Fruit fly (Drosophila melanogaster) whole organism, embryonic: ENCODE data around the gene Jarid2.

Experiments used
- BEAF-32 ChIP-seq: fragments of 200-800 bp; sonication (Bioruptor generic); optimal IDR thresholded peaks from 3 replicates; lab custom pipeline; 2017; ENCODE audit warnings: missing biosample characterization, missing genetic modification characterization, mild to moderate bottlenecking, moderate library complexity, missing genetic modification reagents
- CG10543 ChIP-seq: fragments of 200-800 bp; sonication (Bioruptor generic); optimal IDR thresholded peaks from 3 replicates; lab custom pipeline; 2017; ENCODE audit warnings: missing biosample characterization, mild to moderate bottlenecking, missing genetic modification characterization, moderate library complexity
- CG10979 ChIP-seq: fragments of 200-800 bp; sonication (Bioruptor generic); optimal IDR thresholded peaks from 2 replicates; lab custom pipeline; 2018; ENCODE audit warnings: missing biosample characterization, mild to moderate bottlenecking, missing genetic modification characterization, moderate library complexity
- CG11695 ChIP-seq: fragments of 200-800 bp; sonication (Bioruptor generic); IDR thresholded peaks from 3 replicates; pipeline ENCODE4 v1.3.6; 2022; ENCODE audit warnings: missing biosample characterization, missing genetic modification characterization
- CG12071 ChIP-seq: fragments of 200-800 bp; sonication (Bioruptor generic); optimal IDR thresholded peaks from 3 replicates; lab custom pipeline; 2018; ENCODE audit warnings: missing biosample characterization, mild to moderate bottlenecking, missing genetic modification characterization
- CG12219 ChIP-seq: fragments of 200-800 bp; sonication (Bioruptor generic); optimal IDR thresholded peaks from 3 replicates; lab custom pipeline; 2018; ENCODE audit warnings: missing biosample characterization, mild to moderate bottlenecking, missing genetic modification characterization
- CG1233 ChIP-seq: fragments of 200-800 bp; sonication (Bioruptor generic); optimal IDR thresholded peaks from 4 replicates; lab custom pipeline; 2018; ENCODE audit warnings: missing biosample characterization, mild to moderate bottlenecking, missing genetic modification characterization
- CG15269 ChIP-seq: fragments of 200-800 bp; sonication (Bioruptor generic); optimal IDR thresholded peaks from 2 replicates; lab custom pipeline; 2018; ENCODE audit warnings: missing biosample characterization, mild to moderate bottlenecking, missing genetic modification characterization, moderate library complexity
- CG1603 ChIP-seq: fragments of 200-800 bp; sonication (Bioruptor generic); optimal IDR thresholded peaks from 2 replicates; lab custom pipeline; 2019; ENCODE audit warnings: missing biosample characterization, mild to moderate bottlenecking, missing genetic modification characterization, moderate library complexity
- CG16863 ChIP-seq: fragments of 200-800 bp; sonication (Bioruptor generic); optimal IDR thresholded peaks from 3 replicates; lab custom pipeline; 2016; ENCODE audit warnings: missing biosample characterization, missing genetic modification characterization
- CG17359 ChIP-seq: fragments of 200-800 bp; sonication (Bioruptor generic); optimal IDR thresholded peaks from 3 replicates; lab custom pipeline; 2018; ENCODE audit warnings: missing biosample characterization, mild to moderate bottlenecking, missing genetic modification characterization, moderate library complexity
- CG17912 ChIP-seq: fragments of 200-800 bp; sonication (Bioruptor generic); optimal IDR thresholded peaks from 2 replicates; lab custom pipeline; 2018; ENCODE audit warnings: missing biosample characterization, mild to moderate bottlenecking, missing genetic modification characterization
- CG18476 ChIP-seq: fragments of 200-800 bp; sonication (Bioruptor generic); optimal IDR thresholded peaks from 2 replicates; lab custom pipeline; 2016; ENCODE audit warnings: missing biosample characterization, mild to moderate bottlenecking, missing genetic modification characterization
- CG18619 ChIP-seq: fragments of 200-800 bp; sonication (Bioruptor generic); optimal IDR thresholded peaks from 3 replicates; lab custom pipeline; 2017; ENCODE audit warnings: missing biosample characterization, mild to moderate bottlenecking, missing genetic modification characterization
- CG2875 ChIP-seq: fragments of 200-800 bp; sonication (Bioruptor generic); optimal IDR thresholded peaks from 2 replicates; lab custom pipeline; 2017; ENCODE audit warnings: missing biosample characterization, mild to moderate bottlenecking, missing genetic modification characterization, missing genetic modification reagents
- CG31388 ChIP-seq: fragments of 200-800 bp; sonication (Bioruptor generic); optimal IDR thresholded peaks from 2 replicates; lab custom pipeline; 2016; ENCODE audit warnings: missing biosample characterization, missing genetic modification characterization
- CG32772 ChIP-seq: fragments of 200-800 bp; sonication (Bioruptor generic); IDR thresholded peaks from 2 replicates; pipeline ENCODE4 v1.3.6; 2022; ENCODE audit warnings: missing biosample characterization, missing genetic modification characterization
- CG4424 ChIP-seq: fragments of 200-800 bp; sonication (Bioruptor generic); optimal IDR thresholded peaks from 3 replicates; lab custom pipeline; 2016; ENCODE audit warnings: missing biosample characterization, missing genetic modification characterization
- CG6175 ChIP-seq: fragments of 200-800 bp; sonication (Bioruptor generic); IDR thresholded peaks from 3 replicates; pipeline ENCODE4 v1.3.6; 2022; ENCODE audit warnings: missing biosample characterization, missing genetic modification characterization
- CG7271 ChIP-seq: fragments of 200-800 bp; sonication (Bioruptor generic); optimal IDR thresholded peaks from 2 replicates; lab custom pipeline; 2018; ENCODE audit warnings: missing biosample characterization, mild to moderate bottlenecking, missing genetic modification characterization, moderate library complexity
- CG8089 ChIP-seq: fragments of 200-800 bp; sonication (Bioruptor generic); optimal IDR thresholded peaks from 3 replicates; lab custom pipeline; 2016; ENCODE audit warnings: missing biosample characterization, missing genetic modification characterization
- CG9817 ChIP-seq: fragments of 200-800 bp; sonication (Bioruptor generic); optimal IDR thresholded peaks from 2 replicates; lab custom pipeline; 2018; ENCODE audit warnings: missing biosample characterization, mild to moderate bottlenecking, missing genetic modification characterization, moderate library complexity
- GATAe ChIP-seq: fragments of 200-800 bp; sonication (Bioruptor generic); conservative IDR thresholded peaks from 2 replicates; pipeline ENCODE4 v1.3.6; 2022; ENCODE audit warnings: missing biosample characterization, missing genetic modification characterization
- Hey ChIP-seq: fragments of 200-800 bp; sonication (Bioruptor generic); optimal IDR thresholded peaks from 3 replicates; lab custom pipeline; 2018; ENCODE audit warnings: missing biosample characterization, mild to moderate bottlenecking, missing genetic modification characterization
- Hsf ChIP-seq: fragments of 200-800 bp; sonication (Bioruptor generic); optimal IDR thresholded peaks from 3 replicates; lab custom pipeline; 2016; ENCODE audit warnings: missing biosample characterization, missing genetic modification characterization
- Mes4 ChIP-seq: fragments of 200-800 bp; sonication (Bioruptor generic); optimal IDR thresholded peaks from 2 replicates; lab custom pipeline; 2016; ENCODE audit warnings: missing biosample characterization, missing genetic modification characterization
- Xrp1 ChIP-seq: fragments of 200-800 bp; sonication (Bioruptor generic); IDR thresholded peaks from 2 replicates; pipeline ENCODE4 v1.3.6; 2022; ENCODE audit warnings: missing biosample characterization, missing genetic modification characterization
- YL-1 ChIP-seq: fragments of 200-800 bp; sonication (Bioruptor generic); optimal IDR thresholded peaks from 3 replicates; lab custom pipeline; 2017; ENCODE audit warnings: missing biosample characterization, mild to moderate bottlenecking, missing genetic modification characterization
- amos ChIP-seq: fragments of 200-800 bp; sonication (Bioruptor generic); IDR thresholded peaks from 2 replicates; pipeline ENCODE4 v1.3.6; 2022; ENCODE audit warnings: missing biosample characterization, missing genetic modification characterization; ENCODE audit not compliant: partially characterized antibody
- bigmax ChIP-seq: fragments of 200-800 bp; sonication (Bioruptor generic); optimal IDR thresholded peaks from 2 replicates; lab custom pipeline; 2018; ENCODE audit warnings: missing biosample characterization, mild to moderate bottlenecking, missing genetic modification characterization
- cg ChIP-seq: fragments of 200-800 bp; sonication (Bioruptor generic); optimal IDR thresholded peaks from 3 replicates; lab custom pipeline; 2019; ENCODE audit warnings: missing biosample characterization, mild to moderate bottlenecking, missing genetic modification characterization, moderate library complexity
- ci ChIP-seq: fragments of 200-800 bp; sonication (Bioruptor generic); IDR thresholded peaks from 3 replicates; pipeline ENCODE4 v1.3.6; 2022; ENCODE audit warnings: missing biosample characterization, missing genetic modification characterization
- corto ChIP-seq: fragments of 200-800 bp; sonication (Bioruptor generic); optimal IDR thresholded peaks from 2 replicates; lab custom pipeline; 2016; ENCODE audit warnings: missing biosample characterization, mild to moderate bottlenecking, missing genetic modification characterization, moderate library complexity
- dm ChIP-seq: fragments of 200-800 bp; sonication (Bioruptor generic); optimal IDR thresholded peaks from 3 replicates; lab custom pipeline; 2016; ENCODE audit warnings: missing biosample characterization, missing genetic modification characterization
- gcm2 ChIP-seq: fragments of 200-800 bp; sonication (Bioruptor generic); optimal IDR thresholded peaks from 2 replicates; lab custom pipeline; 2016; ENCODE audit warnings: missing biosample characterization, missing genetic modification characterization
- ham ChIP-seq: fragments of 200-800 bp; sonication (Bioruptor generic); IDR thresholded peaks from 2 replicates; pipeline ENCODE4 v1.3.6; 2022; ENCODE audit warnings: missing biosample characterization, missing genetic modification characterization
- ken ChIP-seq: fragments of 200-800 bp; sonication (Bioruptor generic); IDR thresholded peaks from 3 replicates; pipeline ENCODE4 v1.3.6; 2022; ENCODE audit warnings: missing biosample characterization, missing genetic modification characterization
- nau ChIP-seq: fragments of 200-800 bp; sonication (Bioruptor generic); optimal IDR thresholded peaks from 3 replicates; lab custom pipeline; 2017; ENCODE audit warnings: missing biosample characterization, mild to moderate bottlenecking, missing genetic modification characterization, missing genetic modification reagents
- rib ChIP-seq: fragments of 200-800 bp; sonication (Bioruptor generic); IDR thresholded peaks from 2 replicates; pipeline ENCODE4 v1.3.6; 2022; ENCODE audit warnings: missing biosample characterization, missing genetic modification characterization
- sens ChIP-seq: fragments of 200-800 bp; sonication (Bioruptor generic); peaks from one replicate; lab custom pipeline; 2016; ENCODE audit warnings: missing biosample characterization, missing genetic modification characterization
- sens-2 ChIP-seq: fragments of 200-800 bp; sonication (Bioruptor generic); IDR thresholded peaks from 2 replicates; pipeline ENCODE4 v1.3.6; 2022; ENCODE audit warnings: missing biosample characterization, missing genetic modification characterization
- sim ChIP-seq: fragments of 200-800 bp; sonication (Bioruptor generic); IDR thresholded peaks from 2 replicates; pipeline ENCODE4 v1.3.6; 2022; ENCODE audit warnings: missing biosample characterization, missing genetic modification characterization
- stc ChIP-seq: fragments of 200-800 bp; sonication (Bioruptor generic); IDR thresholded peaks from 2 replicates; pipeline ENCODE4 v1.3.6; 2022; ENCODE audit warnings: missing biosample characterization, missing genetic modification characterization
- sug ChIP-seq: fragments of 200-800 bp; optimal IDR thresholded peaks from 2 replicates; lab custom pipeline; 2019; ENCODE audit warnings: missing biosample characterization, mild to moderate bottlenecking, missing genetic modification characterization, moderate library complexity
- tgo ChIP-seq: fragments of 200-800 bp; sonication (Bioruptor generic); IDR thresholded peaks from 3 replicates; pipeline ENCODE4 v1.3.6; 2022; ENCODE audit warnings: missing biosample characterization, missing genetic modification characterization
- vnd ChIP-seq: fragments of 200-800 bp; sonication (Bioruptor generic); IDR thresholded peaks from 3 replicates; pipeline ENCODE4 v1.3.6; 2022; ENCODE audit warnings: missing biosample characterization, missing genetic modification characterization; ENCODE audit not compliant: partially characterized antibody

The Jarid2 gene

DNA sequence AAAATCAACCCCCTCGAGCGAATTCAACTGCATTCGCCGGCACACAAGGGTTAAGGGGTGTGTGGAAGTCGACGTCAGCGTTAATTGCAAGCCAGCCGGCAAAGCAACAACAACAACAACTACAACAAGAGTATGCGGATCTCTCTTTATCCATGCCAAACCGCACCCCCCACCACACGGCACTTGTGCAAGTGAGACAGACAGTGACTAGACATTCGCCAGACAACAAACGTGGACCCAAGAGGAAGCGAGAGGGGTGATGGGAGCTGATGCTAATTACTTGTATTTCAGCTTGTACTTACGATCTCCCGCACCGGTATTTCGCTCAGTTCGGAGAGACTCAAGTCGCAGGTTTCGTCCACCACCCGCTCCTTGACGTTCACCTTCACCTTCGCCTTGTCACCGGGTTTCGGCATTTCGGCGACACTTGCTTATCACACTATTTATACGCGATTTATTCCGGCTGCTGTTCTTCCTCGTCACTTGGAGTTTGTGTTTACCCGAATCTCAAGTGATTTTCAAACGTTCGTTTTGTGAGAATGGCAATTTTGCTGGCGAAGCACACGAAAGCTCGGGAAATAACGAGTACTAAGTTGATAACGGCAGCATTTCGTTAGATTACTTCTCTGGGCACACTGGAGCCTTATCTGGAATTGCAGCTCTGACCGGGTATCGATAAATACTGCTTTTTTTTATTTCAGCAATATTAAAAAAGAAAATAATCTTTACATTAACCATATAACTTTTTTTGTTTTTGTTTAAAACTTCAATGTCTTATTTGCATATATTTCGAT, 32.4 kb downstream of the Jarid2 start, which contains the start of gene CG3408 (continued):
- TF ChIP-seq Xrp1 (GFP tag; lab: Robert Waterston, UW), result 0 out of 2 replicates have a peak, but pooled peaks have one; percentile 18
- TF ChIP-seq CG17912, result no peak
- no peak for TF ChIP-seq CG12219 (GFP tag; lab: Kevin White, UChicago)
- no peak for TF ChIP-seq Hey (tag; lab: Kevin White, UChicago)
- no peak for TF ChIP-seq CG18619
- peak; percentile 60 for TF ChIP-seq YL-1
- TF ChIP-seq rib (GFP tag; lab: Robert Waterston, UW), result 0 out of 2 replicates have a peak, but pooled peaks have one; percentile 24
- TF ChIP-seq CG1603, result peak; percentile 67
- no peak for TF ChIP-seq sens-2
- TF ChIP-seq amos (GFP tag; lab: Robert Waterston, UW), result peak; percentile 58; the same call in 1 of the 2 replicates
- peak; percentile 41; the same call in 1 of the 3 replicates for TF ChIP-seq vnd (GFP tag; lab: Robert Waterston, UW)
- TF ChIP-seq tgo (GFP tag; lab: Robert Waterston, UW), result 0 out of 3 replicates have a peak, but pooled peaks have one; percentile 10
- TF ChIP-seq GATAe, result peak; percentile 23; the same call in 1 of the 2 replicates
- TF ChIP-seq CG16863 (GFP tag; lab: Kevin White, UChicago), result no peak
- TF ChIP-seq cg (GFP tag; lab: Kevin White, UChicago), result no peak

DNA sequence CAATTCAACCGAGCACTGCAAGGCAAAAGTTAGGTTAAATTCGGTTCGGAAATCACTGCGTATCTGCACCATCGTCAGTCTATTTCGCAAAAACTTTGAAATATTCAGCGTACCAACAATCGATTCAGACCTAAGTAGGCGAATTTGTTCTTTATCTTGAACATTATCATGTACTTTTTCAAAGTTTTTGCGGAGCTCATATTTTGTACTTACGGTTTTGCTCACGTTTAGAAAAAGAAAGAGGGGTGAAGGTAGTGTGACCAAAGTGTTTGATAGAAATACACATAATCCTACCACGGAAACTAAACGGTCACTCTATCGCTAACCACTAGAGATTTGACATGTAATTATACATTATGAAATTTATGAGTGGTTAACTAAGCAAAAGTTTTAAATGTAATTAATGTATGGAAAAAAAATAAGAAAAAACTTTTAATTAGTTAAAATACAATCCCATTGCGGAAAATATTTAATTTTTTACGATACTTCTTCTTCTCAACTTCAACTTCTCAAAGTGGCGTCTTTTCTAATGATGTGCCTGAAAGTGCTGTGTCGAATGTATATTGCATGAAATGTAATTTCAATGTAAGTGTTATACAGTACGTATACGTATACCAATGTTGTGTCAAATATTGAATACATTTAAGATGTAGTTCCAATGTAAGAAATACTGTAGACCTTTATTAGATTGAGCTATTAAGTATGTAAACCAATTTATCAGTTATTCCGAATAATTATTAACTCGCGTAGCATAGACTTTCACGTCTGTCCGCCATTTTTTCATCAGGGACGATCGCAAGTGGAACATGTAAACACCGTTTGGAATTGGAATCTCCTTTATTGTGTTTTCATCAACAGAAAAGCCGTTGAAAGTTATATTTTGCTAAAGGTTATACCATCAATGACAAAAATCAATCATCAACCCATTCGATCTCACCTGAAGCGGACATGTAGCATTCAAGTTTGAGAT, 34.7 kb downstream of the Jarid2 start, which contains the start of gene RpS9:
Gene RpS9 (minus strand): TSS at position 245 of the 970 bp plus-strand sequence.
- no peak for TF ChIP-seq CG2875 (GFP tag; lab: Kevin White, UChicago)
- TF ChIP-seq CG10543, result peak; percentile 35
- TF ChIP-seq CG11695 (GFP tag; lab: Robert Waterston, UW), result 0 out of 3 replicates have a peak, but pooled peaks have one; percentile 11
- peak; percentile 20 for TF ChIP-seq CG7271 (tag; lab: Kevin White, UChicago)
- peak; percentile 4; the same call in 1 of the 2 replicates for TF ChIP-seq sim (GFP tag; lab: Robert Waterston, UW)
- peak; percentile 4 for TF ChIP-seq nau (GFP tag; lab: Kevin White, UChicago)
- peak; percentile 49; the same call in 1 of the 3 replicates for TF ChIP-seq ci
- peak; percentile 21 for TF ChIP-seq CG10979
- peak; percentile 9 for TF ChIP-seq gcm2 (GFP tag; lab: Kevin White, UChicago)
- TF ChIP-seq CG4424, result no peak
- TF ChIP-seq Hsf (GFP tag; lab: Kevin White, UChicago), result no peak
- TF ChIP-seq CG6175 (GFP tag; lab: Robert Waterston, UW), result no peak
- peak; percentile 39 for TF ChIP-seq sug (tag; lab: Kevin White, UChicago)
- TF ChIP-seq CG18476, result no peak
- TF ChIP-seq CG31388 (GFP tag; lab: Kevin White, UChicago), result no peak
- TF ChIP-seq dm (GFP tag; lab: Kevin White, UChicago), result peak; percentile 86
- TF ChIP-seq CG9817 (tag; lab: Kevin White, UChicago), result no peak
- TF ChIP-seq ham, result no peak
- peak; percentile 20 for TF ChIP-seq CG12071 (GFP tag; lab: Kevin White, UChicago)
- TF ChIP-seq stc (GFP tag; lab: Robert Waterston, UW), result peak; percentile 22; the same call in 1 of the 2 replicates
- TF ChIP-seq sens (GFP tag; lab: Kevin White, UChicago), result peak; percentile 87
- peak; percentile 68 for TF ChIP-seq Mes4 (GFP tag; lab: Kevin White, UChicago)
- TF ChIP-seq bigmax (GFP tag; lab: Kevin White, UChicago), result peak; percentile 99
- TF ChIP-seq CG15269 (tag; lab: Kevin White, UChicago), result peak; percentile 41
- no peak for TF ChIP-seq CG32772 (GFP tag; lab: Robert Waterston, UW)
- peak; percentile 26 for TF ChIP-seq BEAF-32 (GFP tag; lab: Kevin White, UChicago)
- TF ChIP-seq CG17359, result peak; percentile 38
- TF ChIP-seq corto (GFP tag; lab: Kevin White, UChicago), result no peak
- TF ChIP-seq CG8089 (GFP tag; lab: Kevin White, UChicago), result no peak
- no peak for TF ChIP-seq CG1233 (GFP tag; lab: Kevin White, UChicago)
- no peak for TF ChIP-seq ken (GFP tag; lab: Robert Waterston, UW)
